Worm (Caenorhabditis elegans): ENCODE measurements around the gene Y75B8A.13.
"Not testable (repeated sequence)": the region's sequence is repeated elsewhere in the genome, so short reads cannot be mapped to it uniquely, and the experiment has no call there.

The Y75B8A.13 gene

ce11 chrIII:12178121-12178520, 37.4 kb downstream of the Y75B8A.13 start:
- TF ChIP-seq flt-1 (GFP tag; IDR thresholded peaks at IDR 0.05) (0 out of 2 replicates have a peak, but pooled peaks have one; percentile 24), cog-1 (tag; optimal IDR thresholded peaks at IDR 0.05) (peak; percentile 73), tab-1 (GFP tag; IDR thresholded peaks at IDR 0.05) (no peak)

DNA sequence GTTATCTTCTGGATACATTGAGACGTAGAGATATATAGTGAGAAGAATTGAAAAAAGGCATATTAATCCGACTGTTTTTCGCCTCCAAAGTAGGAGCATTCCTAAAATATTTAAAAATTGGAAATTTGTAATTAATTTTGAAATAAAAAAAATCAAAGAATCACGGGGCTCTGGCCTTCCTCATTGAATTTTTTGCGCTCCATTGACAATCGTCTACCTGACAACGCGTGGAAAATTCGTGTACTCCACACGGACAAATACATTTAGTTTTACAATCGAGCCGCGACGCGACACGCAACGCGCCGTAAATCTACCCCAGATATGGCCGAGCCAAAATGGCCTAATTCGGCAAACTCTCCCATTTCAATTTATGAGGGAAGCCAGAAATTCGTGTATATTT, 38.4 kb downstream of the Y75B8A.13 start, which contains the start of gene gly-11:
TSS of gene gly-11 (minus strand) at position 101 of the 400 bp plus-strand sequence.
- TF ChIP-seq ref-1 (GFP tag; conservative IDR thresholded peaks at IDR 0.05); med-1 (GFP tag; optimal IDR thresholded peaks at IDR 0.05; ENCODE audit: insufficient read depth); T22C8.4 (GFP tag; IDR thresholded peaks at IDR 0.05): not testable (repeated sequence)

ce11 chrIII:12167030-12167429, 48.5 kb downstream of the Y75B8A.13 start:
- TF ChIP-seq klf-2 (GFP tag; conservative IDR thresholded peaks at IDR 0.05) (no peak), ref-1 (GFP tag; conservative IDR thresholded peaks at IDR 0.05) (no peak), tab-1 (GFP tag; IDR thresholded peaks at IDR 0.05) (no peak), med-1 (GFP tag; optimal IDR thresholded peaks at IDR 0.05; ENCODE audit: insufficient read depth) (no peak), cog-1 (tag; optimal IDR thresholded peaks at IDR 0.05) (no peak), flt-1 (GFP tag; IDR thresholded peaks at IDR 0.05) (no peak), ztf-23 (GFP tag; IDR thresholded peaks at IDR 0.05) (no peak), T22C8.4 (GFP tag; IDR thresholded peaks at IDR 0.05) (no peak), ztf-29 (GFP tag; IDR thresholded peaks at IDR 0.05) (no peak)

DNA sequence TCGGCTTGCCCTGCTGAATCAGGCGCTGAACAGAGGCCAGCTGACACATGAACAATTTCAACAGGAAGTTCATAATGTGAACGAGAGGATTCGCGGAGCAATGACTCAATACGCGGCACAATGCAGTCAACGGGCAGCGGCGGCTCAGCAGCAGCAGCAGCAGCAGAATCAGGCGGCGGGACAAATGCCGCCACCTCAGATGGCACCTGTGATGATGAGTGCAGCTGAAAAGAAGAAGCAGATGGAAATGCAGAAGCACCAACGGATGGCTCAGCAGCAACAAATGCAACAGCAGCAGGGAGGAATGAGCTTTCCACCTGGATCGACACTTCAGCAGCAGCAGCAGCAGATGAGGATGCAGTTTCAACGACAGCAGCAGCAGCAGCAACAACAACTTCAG, 50.2 kb downstream of the Y75B8A.13 start:
- TF ChIP-seq ztf-23 (GFP tag; IDR thresholded peaks at IDR 0.05), result no peak
- TF ChIP-seq T22C8.4 (GFP tag; IDR thresholded peaks at IDR 0.05), result no peak
- TF ChIP-seq cog-1 (tag; optimal IDR thresholded peaks at IDR 0.05), result no peak
- TF ChIP-seq flt-1 (GFP tag; IDR thresholded peaks at IDR 0.05), result no peak

- TF ChIP-seq tab-1 (GFP tag; IDR thresholded peaks at IDR 0.05) (no peak), flt-1 (GFP tag; IDR thresholded peaks at IDR 0.05) (no peak), cog-1 (tag; optimal IDR thresholded peaks at IDR 0.05) (no peak), ztf-23 (GFP tag; IDR thresholded peaks at IDR 0.05) (no peak)
These were observed 51.1 kb downstream of the Y75B8A.13 start for ce11 chrIII:12164414-12164813.

DNA sequence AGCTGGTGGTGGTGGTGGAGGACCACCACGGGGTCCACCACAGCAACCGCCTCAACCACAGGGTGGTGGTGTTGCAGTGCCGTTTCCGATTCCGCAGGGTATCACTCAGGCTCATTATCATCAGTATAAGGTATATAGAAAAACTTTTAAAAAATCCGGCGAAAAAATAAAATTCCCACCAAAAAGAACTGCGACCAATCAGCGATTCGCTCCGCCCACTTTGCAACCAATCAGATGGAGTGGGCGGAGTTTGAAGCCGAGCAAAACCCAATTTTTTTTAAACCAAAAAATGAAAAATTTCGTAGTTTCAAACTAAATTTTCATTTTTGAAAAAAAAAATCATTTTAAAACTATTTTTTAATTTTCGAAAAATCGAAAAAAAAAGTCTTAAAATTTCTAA, 54.6 kb downstream of the Y75B8A.13 start:
- TF ChIP-seq T22C8.4 (GFP tag; IDR thresholded peaks at IDR 0.05), result no peak
- TF ChIP-seq flt-1 (GFP tag; IDR thresholded peaks at IDR 0.05), result no peak
- no peak for TF ChIP-seq klf-2 (GFP tag; conservative IDR thresholded peaks at IDR 0.05)
- TF ChIP-seq med-1 (GFP tag; optimal IDR thresholded peaks at IDR 0.05; ENCODE audit: insufficient read depth), result no peak
- TF ChIP-seq tab-1 (GFP tag; IDR thresholded peaks at IDR 0.05), result no peak
- no peak for TF ChIP-seq cog-1 (tag; optimal IDR thresholded peaks at IDR 0.05)
- no peak for TF ChIP-seq ref-1 (GFP tag; conservative IDR thresholded peaks at IDR 0.05)
- TF ChIP-seq ztf-23 (GFP tag; IDR thresholded peaks at IDR 0.05), result no peak
- no peak for TF ChIP-seq ztf-29 (GFP tag; IDR thresholded peaks at IDR 0.05)

- TF ChIP-seq flt-1 (GFP tag; IDR thresholded peaks at IDR 0.05) (no peak), med-1 (GFP tag; optimal IDR thresholded peaks at IDR 0.05; ENCODE audit: insufficient read depth) (no peak), ztf-23 (GFP tag; IDR thresholded peaks at IDR 0.05) (no peak), T22C8.4 (GFP tag; IDR thresholded peaks at IDR 0.05) (no peak), klf-2 (GFP tag; conservative IDR thresholded peaks at IDR 0.05) (no peak)
These were observed 55.0 kb downstream of the Y75B8A.13 start, which contains the start of gene Y75B8A.8 for ce11 chrIII:12160458-12160857. Gene Y75B8A.8, plus strand, starts transcription at chrIII:12160758.

DNA sequence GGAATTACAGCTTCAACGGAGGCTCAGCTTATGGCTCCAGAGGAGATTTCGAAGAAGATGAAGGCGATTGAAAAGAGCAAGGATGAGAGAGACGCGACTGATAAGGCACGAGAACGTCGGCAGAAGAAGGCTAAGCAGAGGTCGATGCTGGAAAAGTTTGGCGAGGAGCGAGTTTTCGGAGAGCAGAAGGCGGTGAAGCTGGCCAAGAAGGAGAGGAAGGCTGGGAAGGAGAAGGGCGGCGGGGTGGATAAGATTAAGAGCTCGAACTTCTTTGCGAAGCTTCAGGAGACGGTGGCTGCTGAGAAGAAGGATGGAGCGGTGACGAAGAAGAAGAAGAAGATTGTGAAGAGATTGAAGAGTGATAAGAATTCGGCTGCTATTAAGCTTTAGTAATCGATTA, 56.3 kb downstream of the Y75B8A.13 start:
- no peak for TF ChIP-seq klf-2 (GFP tag; conservative IDR thresholded peaks at IDR 0.05)
- 0 out of 2 replicates have a peak, but pooled peaks have one; percentile 31 for TF ChIP-seq flt-1 (GFP tag; IDR thresholded peaks at IDR 0.05)

DNA sequence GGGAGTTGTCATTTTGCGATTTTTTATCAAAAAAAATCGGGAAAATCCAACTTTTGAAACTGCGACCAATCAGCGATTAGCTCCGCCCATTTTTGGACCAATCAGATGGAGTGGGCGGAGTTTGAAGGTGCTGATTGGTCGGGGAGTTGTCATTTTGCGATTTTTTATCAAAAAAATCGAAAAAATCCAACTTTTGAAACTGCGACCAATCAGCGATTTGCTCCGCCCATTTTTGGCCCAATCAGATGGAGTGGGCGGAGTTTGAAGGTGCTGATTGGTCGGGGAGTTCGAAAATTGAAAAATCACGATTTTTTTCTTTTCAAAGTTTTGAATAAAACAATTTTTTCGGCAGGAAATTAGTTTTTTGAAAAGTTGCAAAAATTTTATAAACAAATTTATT, 57.9 kb downstream of the Y75B8A.13 start:
- TF ChIP-seq ztf-23 (GFP tag; IDR thresholded peaks at IDR 0.05), result no peak
- TF ChIP-seq ref-1 (GFP tag; conservative IDR thresholded peaks at IDR 0.05), result no peak
- TF ChIP-seq med-1 (GFP tag; optimal IDR thresholded peaks at IDR 0.05; ENCODE audit: insufficient read depth), result no peak
- TF ChIP-seq cog-1 (tag; optimal IDR thresholded peaks at IDR 0.05), result no peak
- TF ChIP-seq tab-1 (GFP tag; IDR thresholded peaks at IDR 0.05), result no peak
- TF ChIP-seq flt-1 (GFP tag; IDR thresholded peaks at IDR 0.05), result no peak
- TF ChIP-seq ztf-29 (GFP tag; IDR thresholded peaks at IDR 0.05), result no peak
- TF ChIP-seq T22C8.4 (GFP tag; IDR thresholded peaks at IDR 0.05), result no peak
- no peak for TF ChIP-seq klf-2 (GFP tag; conservative IDR thresholded peaks at IDR 0.05)

DNA sequence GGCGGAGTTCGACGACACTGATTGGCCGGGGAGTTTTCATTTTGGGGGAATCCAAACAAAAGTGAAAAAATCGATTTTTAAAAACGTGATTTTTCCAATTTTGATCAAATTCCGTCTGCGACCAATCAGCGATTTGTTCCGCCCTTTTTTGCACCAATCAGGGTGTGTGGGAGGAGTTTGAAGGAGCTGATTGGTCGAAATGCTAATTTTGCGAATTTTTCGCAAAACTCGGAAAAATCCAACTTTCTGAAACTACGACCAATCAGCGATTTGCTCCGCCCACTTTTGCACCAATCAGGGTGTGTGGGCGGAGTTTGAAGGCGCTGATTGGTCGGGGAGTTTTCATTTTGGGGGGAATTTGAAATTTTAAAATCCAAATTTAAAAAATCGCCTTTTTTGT, 58.9 kb downstream of the Y75B8A.13 start:
- TF ChIP-seq tab-1 (GFP tag; IDR thresholded peaks at IDR 0.05), result no peak
- 0 out of 2 replicates have a peak, but pooled peaks have one; percentile 9 for TF ChIP-seq flt-1 (GFP tag; IDR thresholded peaks at IDR 0.05)
- no peak for TF ChIP-seq ztf-29 (GFP tag; IDR thresholded peaks at IDR 0.05)
- no peak for TF ChIP-seq ztf-23 (GFP tag; IDR thresholded peaks at IDR 0.05)
- TF ChIP-seq cog-1 (tag; optimal IDR thresholded peaks at IDR 0.05), result no peak

ce11 chrIII:12155759-12156158, 59.7 kb downstream of the Y75B8A.13 start:
- no peak for TF ChIP-seq klf-2 (GFP tag; conservative IDR thresholded peaks at IDR 0.05)
- no peak for TF ChIP-seq T22C8.4 (GFP tag; IDR thresholded peaks at IDR 0.05)
- no peak for TF ChIP-seq med-1 (GFP tag; optimal IDR thresholded peaks at IDR 0.05; ENCODE audit: insufficient read depth)
- TF ChIP-seq cog-1 (tag; optimal IDR thresholded peaks at IDR 0.05), result no peak
- TF ChIP-seq ztf-29 (GFP tag; IDR thresholded peaks at IDR 0.05), result no peak
- TF ChIP-seq tab-1 (GFP tag; IDR thresholded peaks at IDR 0.05), result no peak
- no peak for TF ChIP-seq ref-1 (GFP tag; conservative IDR thresholded peaks at IDR 0.05)
- no peak for TF ChIP-seq ztf-23 (GFP tag; IDR thresholded peaks at IDR 0.05)
- TF ChIP-seq flt-1 (GFP tag; IDR thresholded peaks at IDR 0.05), result no peak

Measured in whole organism, midembryonic.